Fruit fly (Drosophila melanogaster): Measurements from ENCODE around the gene Act5C.

Gene Act5C

DNA sequence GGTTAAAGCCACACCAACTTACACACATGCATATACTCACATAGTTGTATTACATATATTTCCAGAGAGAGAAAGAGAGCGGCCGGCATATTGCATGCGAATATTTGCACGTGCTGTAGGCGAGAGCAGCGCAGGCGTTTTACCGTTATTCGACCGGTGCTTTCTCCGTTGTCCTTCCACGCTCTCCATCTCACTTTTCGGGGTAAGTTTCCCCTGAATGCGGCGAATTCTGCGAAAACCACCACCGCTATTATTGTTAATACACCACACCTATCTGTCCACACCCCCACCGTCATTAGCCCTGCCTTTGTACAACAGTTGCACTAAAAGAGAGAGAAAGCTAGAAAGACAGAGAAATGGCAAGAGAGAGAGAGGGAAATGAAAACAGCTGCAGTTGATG is 15.1 kb upstream of the Act5C start (continued):
- TF ChIP-seq bsh (GFP tag; optimal IDR thresholded peaks at IDR 0.05) (no peak), CG10147 (GFP tag; optimal IDR thresholded peaks at IDR 0.05) (no peak), chinmo (GFP tag; IDR thresholded peaks at IDR 0.05; ENCODE audit: partially characterized antibody) (no peak), grn (GFP tag; optimal IDR thresholded peaks at IDR 0.05) (no peak), pros (GFP tag; optimal IDR thresholded peaks at IDR 0.05) (peak; percentile 72), Meics (GFP tag; optimal IDR thresholded peaks at IDR 0.05) (no peak), CG8359 (GFP tag; optimal IDR thresholded peaks at IDR 0.05; ENCODE audit: borderline replicate concordance) (no peak), CG10462 (GFP tag; optimal IDR thresholded peaks at IDR 0.05) (no peak), CG7271 (tag; optimal IDR thresholded peaks at IDR 0.05) (no peak), CG2116 (GFP tag; optimal IDR thresholded peaks at IDR 0.05) (no peak), nmo (GFP tag; optimal IDR thresholded peaks at IDR 0.05) (no peak), CG13424 (tag; optimal IDR thresholded peaks at IDR 0.05) (no peak), Bteb2 (GFP tag; optimal IDR thresholded peaks at IDR 0.05) (no peak), CG11398 (GFP tag; optimal IDR thresholded peaks at IDR 0.05) (no peak), chif (GFP tag; optimal IDR thresholded peaks at IDR 0.05) (no peak), ftz-f1 (GFP tag; optimal IDR thresholded peaks at IDR 0.05) (no peak), D19A (tag; optimal IDR thresholded peaks at IDR 0.05) (no peak), sr (GFP tag; IDR thresholded peaks at IDR 0.05) (no peak), TFAM (GFP tag; optimal IDR thresholded peaks at IDR 0.05) (no peak), B-H1 (GFP tag; IDR thresholded peaks at IDR 0.05) (no peak), CG34422 (GFP tag; IDR thresholded peaks at IDR 0.05) (no peak), CG16779 (GFP tag; IDR thresholded peaks at IDR 0.05) (no peak), sens-2 (GFP tag; IDR thresholded peaks at IDR 0.05) (no peak), CG15073 (GFP tag; optimal IDR thresholded peaks at IDR 0.05) (no peak), CG7987 (GFP tag; optimal IDR thresholded peaks at IDR 0.05) (no peak), CG3281 (GFP tag; optimal IDR thresholded peaks at IDR 0.05) (no peak), Tbp (GFP tag; optimal IDR thresholded peaks at IDR 0.05) (no peak), luna (GFP tag; optimal IDR thresholded peaks at IDR 0.05) (no peak), trh (GFP tag; optimal IDR thresholded peaks at IDR 0.05) (no peak), sima (GFP tag; optimal IDR thresholded peaks at IDR 0.05) (no peak), HmgD (GFP tag; optimal IDR thresholded peaks at IDR 0.05) (no peak), zen (tag; optimal IDR thresholded peaks at IDR 0.05) (peak; percentile 33), zfh1 (GFP tag; IDR thresholded peaks at IDR 0.05) (no peak), CG17359 (tag; optimal IDR thresholded peaks at IDR 0.05) (no peak), CG16863 (GFP tag; optimal IDR thresholded peaks at IDR 0.05) (no peak), en (GFP tag; optimal IDR thresholded peaks at IDR 0.05) (no peak), CG12155 (GFP tag; optimal IDR thresholded peaks at IDR 0.05) (no peak), wek (GFP tag; optimal IDR thresholded peaks at IDR 0.05) (no peak), CG1832 (GFP tag; optimal IDR thresholded peaks at IDR 0.05) (no peak)

dm6 chrX:5885973-5886372 is 14.7 kb upstream of the Act5C start:
- no peak for TF ChIP-seq CG14710 (tag; optimal IDR thresholded peaks at IDR 0.05)
- peak in 1 of 2 experiments; percentile 4 for TF ChIP-seq bsh (GFP tag; optimal IDR thresholded peaks at IDR 0.05)
- peak; percentile 5 for TF ChIP-seq grau (tag; optimal IDR thresholded peaks at IDR 0.05)
- TF ChIP-seq sens (GFP tag): peak; percentile 26

Data from whole organism, embryonic.